Worm (Caenorhabditis elegans) whole organism, L2 larva: ENCODE data around the gene der-2.

ENCODE experiments used
- ZK546.5 ChIP-seq: sonication (generic microtip); optimal IDR thresholded peaks from 2 replicates; lab custom pipeline; 2017; ENCODE audit warnings: missing biosample characterization, missing genetic modification characterization
- lin-11 ChIP-seq: fragments of 150-350 bp; sonication (generic microtip); optimal IDR thresholded peaks from 2 replicates; lab custom pipeline; 2014; ENCODE audit warnings: missing biosample characterization, missing genetic modification characterization, inconsistent platforms, mixed read lengths
- mdl-1 ChIP-seq, 2 experiments: fragments of 150-350 bp in 1 of 2; sonication (generic microtip) in 1 of 2; optimal IDR thresholded peaks; 2 replicates each; lab custom pipeline; 2017; ENCODE audit warnings: missing biosample characterization in 2 of 2, missing genetic modification characterization in 2 of 2
- nhr-11 ChIP-seq: fragments of 150-350 bp; optimal IDR thresholded peaks from 2 replicates; lab custom pipeline; 2014; ENCODE audit warnings: missing biosample characterization, missing genetic modification characterization
- unc-39 ChIP-seq: fragments of 150-350 bp; optimal IDR thresholded peaks from 2 replicates; lab custom pipeline; 2014; ENCODE audit warnings: missing biosample characterization, missing genetic modification characterization
- zag-1 ChIP-seq: fragments of 150-350 bp; optimal IDR thresholded peaks from 2 replicates; lab custom pipeline; 2014; ENCODE audit warnings: missing biosample characterization, missing genetic modification characterization
- ztf-1 ChIP-seq: fragments of 200-800 bp; sonication (Bioruptor generic); conservative IDR thresholded peaks from 2 replicates; pipeline ENCODE4 v1.3.6; 2022; ENCODE audit warnings: missing genetic modification characterization, missing compliant biosample characterization

DNA sequence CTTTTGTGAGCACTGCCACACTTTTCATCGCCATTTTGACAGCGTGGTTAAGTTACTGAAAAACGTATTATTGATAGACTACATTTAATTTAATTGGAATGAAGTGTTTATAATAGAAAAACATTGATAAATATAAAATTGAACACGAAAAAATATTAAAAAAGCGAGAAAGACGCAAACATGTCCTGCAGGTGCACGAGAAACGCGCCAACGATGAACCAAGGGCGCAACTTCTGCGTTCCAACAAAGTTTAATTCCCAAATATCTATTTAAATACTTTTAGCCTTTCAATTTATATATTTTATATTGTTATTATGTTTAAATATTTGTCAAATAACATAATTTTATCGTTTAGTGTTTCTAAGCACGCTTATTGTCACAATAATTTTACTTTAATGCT is 11.2 kb upstream of the der-2 start, which contains the start of gene ndus-8:
- TF ChIP-seq unc-39 (tag; lab: Kevin White, UChicago), result no peak
- no peak for TF ChIP-seq nhr-11 (tag; lab: Kevin White, UChicago)
- TF ChIP-seq lin-11 (tag; lab: Kevin White, UChicago), result peak; percentile 54
- TF ChIP-seq ztf-1, result no peak
- no peak for TF ChIP-seq ZK546.5
- no peak for TF ChIP-seq mdl-1 (tag; optimal IDR thresholded peaks at IDR 0.05; lab: Kevin White, UChicago)
- no peak for TF ChIP-seq zag-1
